Fruit fly (Drosophila melanogaster): ENCODE measurements around the gene CG42353.

CG42353 gene

dm6 chrX:16089012-16089963 is 15.5 kb downstream of the CG42353 start:
- no peak for TF ChIP-seq psq (GFP tag; optimal IDR thresholded peaks at IDR 0.05)
- TF ChIP-seq Hnf4 (GFP tag; optimal IDR thresholded peaks at IDR 0.05), result no peak
- no peak for TF ChIP-seq sv (GFP tag; optimal IDR thresholded peaks at IDR 0.05)
- TF ChIP-seq Hr83 (GFP tag; optimal IDR thresholded peaks at IDR 0.05; ENCODE audit: poor library complexity, severe bottlenecking), result no peak
- TF ChIP-seq CG32264 (GFP tag; optimal IDR thresholded peaks at IDR 0.05), result no peak
- no peak for TF ChIP-seq Vsx2 (GFP tag; optimal IDR thresholded peaks at IDR 0.05; ENCODE audit: partially characterized antibody)
- TF ChIP-seq tai (GFP tag; optimal IDR thresholded peaks at IDR 0.05), result no peak
- peak in 1 of 2 experiments; percentile 52 for TF ChIP-seq dl (GFP tag; optimal IDR thresholded peaks at IDR 0.05; ENCODE audit: insufficient read depth in 1 of 2, partially characterized antibody in 2 of 2)
- no peak for TF ChIP-seq CG9705 (GFP tag; optimal IDR thresholded peaks at IDR 0.05)
- TF ChIP-seq ey (GFP tag; optimal IDR thresholded peaks at IDR 0.05), result no peak
- TF ChIP-seq h (GFP tag; optimal IDR thresholded peaks at IDR 0.05), result no peak
- TF ChIP-seq br (GFP tag; optimal IDR thresholded peaks at IDR 0.05), result no peak
- no peak for TF ChIP-seq foxo (GFP tag; optimal IDR thresholded peaks at IDR 0.05)
- no peak for TF ChIP-seq GATAd (GFP tag; optimal IDR thresholded peaks at IDR 0.05)
- peak; percentile 25 for TF ChIP-seq Dif (GFP tag; optimal IDR thresholded peaks at IDR 0.05; ENCODE audit: partially characterized antibody)
- no peak for TF ChIP-seq jim (GFP tag; optimal IDR thresholded peaks at IDR 0.05)

dm6 chrX:16088279-16088678 is 16.5 kb downstream of the CG42353 start:
- TF ChIP-seq Hr78 (GFP tag; optimal IDR thresholded peaks at IDR 0.05), result no peak
- TF ChIP-seq lola (GFP tag; optimal IDR thresholded peaks at IDR 0.05), result no peak
- no peak for TF ChIP-seq br (GFP tag; optimal IDR thresholded peaks at IDR 0.05)
- TF ChIP-seq HLH106 (tag; optimal IDR thresholded peaks at IDR 0.05), result no peak
- no peak for TF ChIP-seq h (GFP tag; optimal IDR thresholded peaks at IDR 0.05)
- TF ChIP-seq Dif (GFP tag; optimal IDR thresholded peaks at IDR 0.05; ENCODE audit: partially characterized antibody), result no peak
- no peak for TF ChIP-seq CG9705 (GFP tag; optimal IDR thresholded peaks at IDR 0.05)
- no peak for TF ChIP-seq dmrt93B (GFP tag; optimal IDR thresholded peaks at IDR 0.05)
- no peak for TF ChIP-seq Hnf4 (GFP tag; optimal IDR thresholded peaks at IDR 0.05)
- TF ChIP-seq Hr83 (GFP tag; optimal IDR thresholded peaks at IDR 0.05; ENCODE audit: poor library complexity, severe bottlenecking), result no peak
- no peak for TF ChIP-seq GATAd (GFP tag; optimal IDR thresholded peaks at IDR 0.05)
- no peak for TF ChIP-seq CG32264 (GFP tag; optimal IDR thresholded peaks at IDR 0.05)
- no peak for TF ChIP-seq usp (GFP tag; optimal IDR thresholded peaks at IDR 0.05)
- no peak for TF ChIP-seq sage (GFP tag; optimal IDR thresholded peaks at IDR 0.05)
- no peak for TF ChIP-seq N (GFP tag; optimal IDR thresholded peaks at IDR 0.05)
- no peak for TF ChIP-seq rgr (GFP tag; optimal IDR thresholded peaks at IDR 0.05)
- no peak for TF ChIP-seq OdsH (GFP tag; optimal IDR thresholded peaks at IDR 0.05)
- no peak for TF ChIP-seq fru (GFP tag; optimal IDR thresholded peaks at IDR 0.05)

dm6 chrX:16087496-16087895 is 17.2 kb downstream of the CG42353 start:
- TF ChIP-seq dsf (GFP tag; optimal IDR thresholded peaks at IDR 0.05; ENCODE audit: borderline replicate concordance) (no peak), Dif (GFP tag; optimal IDR thresholded peaks at IDR 0.05; ENCODE audit: partially characterized antibody) (peak; percentile 28)

- TF ChIP-seq jim (GFP tag; optimal IDR thresholded peaks at IDR 0.05) (no peak), foxo (GFP tag; optimal IDR thresholded peaks at IDR 0.05) (no peak), psq (GFP tag; optimal IDR thresholded peaks at IDR 0.05) (no peak), dl (GFP tag; optimal IDR thresholded peaks at IDR 0.05; ENCODE audit: insufficient read depth in 1 of 2, partially characterized antibody in 2 of 2) (no peak), ey (GFP tag; optimal IDR thresholded peaks at IDR 0.05) (peak; percentile 38), Hr78 (GFP tag; optimal IDR thresholded peaks at IDR 0.05) (no peak), dmrt93B (GFP tag; optimal IDR thresholded peaks at IDR 0.05) (no peak), GATAd (GFP tag; optimal IDR thresholded peaks at IDR 0.05) (no peak), OdsH (GFP tag; optimal IDR thresholded peaks at IDR 0.05) (peak; percentile 3), N (GFP tag; optimal IDR thresholded peaks at IDR 0.05) (no peak), Dif (GFP tag; optimal IDR thresholded peaks at IDR 0.05; ENCODE audit: partially characterized antibody) (no peak), fru (GFP tag; optimal IDR thresholded peaks at IDR 0.05) (peak; percentile 32), rgr (GFP tag; optimal IDR thresholded peaks at IDR 0.05) (no peak)
Measured at dm6 chrX:16085865-16086592, 18.7 kb downstream of the CG42353 start.
